Worm (Caenorhabditis elegans): ENCODE measurements around the gene F53B1.9.

DNA sequence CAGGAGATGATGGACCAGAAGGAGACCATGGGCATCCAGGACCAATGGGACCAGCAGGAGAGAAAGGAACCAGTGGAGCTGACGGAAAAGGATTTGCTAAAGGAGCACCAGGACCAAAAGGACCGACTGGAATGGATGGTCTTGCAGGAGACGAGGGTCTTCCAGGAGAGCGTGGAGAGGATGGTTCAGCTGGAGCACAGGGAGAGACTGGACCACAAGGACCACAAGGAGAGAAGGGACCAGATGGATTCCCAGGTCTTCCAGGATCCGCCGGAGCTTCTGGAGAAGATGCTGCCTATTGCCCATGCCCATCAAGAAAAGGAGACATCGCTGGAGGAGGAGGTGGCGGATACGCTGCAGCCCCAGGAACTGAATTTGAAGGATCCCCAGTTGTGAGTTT, 37.5 kb downstream of the F53B1.9 start:
- TF ChIP-seq aly-2 (tag; optimal IDR thresholded peaks at IDR 0.05), result no peak
- TF ChIP-seq aha-1 (tag), result no peak
- no peak for TF ChIP-seq ceh-20 (GFP tag; IDR thresholded peaks at IDR 0.05)
- peak in 1 of 2 experiments; percentile 79 for TF ChIP-seq unc-62 (GFP tag; optimal IDR thresholded peaks at IDR 0.05 in 1 of 2)
- TF ChIP-seq unc-62 (tag; optimal IDR thresholded peaks at IDR 0.05), result no peak
- TF ChIP-seq pha-4 (GFP tag; IDR thresholded peaks at IDR 0.05), result no peak
- TF ChIP-seq pha-4 (tag; optimal IDR thresholded peaks at IDR 0.05), result no peak
- TF ChIP-seq nhr-6 (tag; optimal IDR thresholded peaks at IDR 0.05), result no peak
- TF ChIP-seq ceh-82 (tag; optimal IDR thresholded peaks at IDR 0.05), result no peak
- TF ChIP-seq nhr-11 (tag; optimal IDR thresholded peaks at IDR 0.05), result no peak
- no peak for TF ChIP-seq nhr-237 (tag; optimal IDR thresholded peaks at IDR 0.05)
- no peak for TF ChIP-seq ctbp-1 (GFP tag; IDR thresholded peaks at IDR 0.05)
- no peak for TF ChIP-seq F37D6.2 (tag; optimal IDR thresholded peaks at IDR 0.05)
- no peak for TF ChIP-seq lin-29 (GFP tag; IDR thresholded peaks at IDR 0.05)
- no peak for TF ChIP-seq dmd-8 (GFP tag; IDR thresholded peaks at IDR 0.05)
